Fruit fly (Drosophila melanogaster): ENCODE measurements around the gene BicD.

BicD gene

DNA sequence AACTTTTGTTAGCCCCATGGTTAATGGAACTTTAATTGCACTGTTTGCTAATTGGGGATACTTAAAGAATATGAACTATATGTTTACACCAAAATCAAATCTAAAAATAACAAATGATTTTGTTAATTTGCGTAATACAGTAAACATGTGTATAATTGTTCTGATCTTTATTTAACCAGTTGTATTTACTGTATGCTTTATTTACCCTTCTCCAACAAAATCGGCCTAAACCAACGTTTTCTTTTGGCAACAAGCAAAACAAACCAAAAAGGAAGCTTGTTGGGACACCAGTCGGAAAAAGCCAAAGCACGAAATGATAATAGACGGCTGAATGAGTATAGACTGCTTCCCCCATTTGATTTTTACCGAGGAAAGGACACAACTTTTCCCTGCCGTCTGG is 2.4 kb downstream of the BicD start (continued):
- TF ChIP-seq salm (tag; optimal IDR thresholded peaks at IDR 0.05) (no peak), CG12219 (GFP tag; optimal IDR thresholded peaks at IDR 0.05) (no peak), shn (GFP tag; optimal IDR thresholded peaks at IDR 0.05) (no peak), Bgb (GFP tag; IDR thresholded peaks at IDR 0.05; ENCODE audit: partially characterized antibody) (no peak), CG8089 (GFP tag; optimal IDR thresholded peaks at IDR 0.05) (no peak), NfI (GFP tag; optimal IDR thresholded peaks at IDR 0.05) (peak; percentile 60), CG18011 (GFP tag; optimal IDR thresholded peaks at IDR 0.05) (peak; percentile 57), CG34376 (GFP tag; optimal IDR thresholded peaks at IDR 0.05) (peak; percentile 57), ro (GFP tag; IDR thresholded peaks at IDR 0.05) (no peak), CG1529 (GFP tag; optimal IDR thresholded peaks at IDR 0.05) (no peak), en (GFP tag; optimal IDR thresholded peaks at IDR 0.05) (no peak), CG14667 (GFP tag; IDR thresholded peaks at IDR 0.05) (no peak), amos (GFP tag; IDR thresholded peaks at IDR 0.05; ENCODE audit: partially characterized antibody) (no peak), CG11456 (GFP tag; IDR thresholded peaks at IDR 0.05) (peak; percentile 73; the same call in 1 of the 3 replicates), CG3726 (GFP tag; IDR thresholded peaks at IDR 0.05) (no peak), ato (GFP tag; IDR thresholded peaks at IDR 0.05; ENCODE audit: partially characterized antibody) (no peak), Sox102F (GFP tag; optimal IDR thresholded peaks at IDR 0.05) (no peak), nmo (GFP tag; optimal IDR thresholded peaks at IDR 0.05) (no peak), Hmx (GFP tag; optimal IDR thresholded peaks at IDR 0.05) (no peak), Abd-B (GFP tag; optimal IDR thresholded peaks at IDR 0.05) (no peak), CG4282 (GFP tag; optimal IDR thresholded peaks at IDR 0.05) (no peak), CG7963 (GFP tag; IDR thresholded peaks at IDR 0.05; ENCODE audit: partially characterized antibody) (no peak), ap (GFP tag; IDR thresholded peaks at IDR 0.05) (no peak), HLH4C (GFP tag; IDR thresholded peaks at IDR 0.05; ENCODE audit: partially characterized antibody) (no peak), ssp (GFP tag; IDR thresholded peaks at IDR 0.05) (no peak), h (optimal IDR thresholded peaks at IDR 0.05) (no peak), CG18599 (GFP tag; optimal IDR thresholded peaks at IDR 0.05) (peak; percentile 92), CG12104 (GFP tag; optimal IDR thresholded peaks at IDR 0.05) (peak; percentile 33), ind (GFP tag; optimal IDR thresholded peaks at IDR 0.05) (no peak), CG17328 (GFP tag; IDR thresholded peaks at IDR 0.05) (no peak), tgo (GFP tag; IDR thresholded peaks at IDR 0.05) (no peak), CG11398 (GFP tag; optimal IDR thresholded peaks at IDR 0.05) (peak; percentile 47), CG32767 (GFP tag; IDR thresholded peaks at IDR 0.05) (no peak), CG5953 (GFP tag; IDR thresholded peaks at IDR 0.05) (no peak), CG2199 (GFP tag; IDR thresholded peaks at IDR 0.05) (no peak), CG4360 (GFP tag; IDR thresholded peaks at IDR 0.05) (no peak), yki (optimal IDR thresholded peaks at IDR 0.05) (no peak), eyg (GFP tag; optimal IDR thresholded peaks at IDR 0.05) (peak; percentile 66), CG13624 (GFP tag; optimal IDR thresholded peaks at IDR 0.05) (peak; percentile 65), C15 (GFP tag; IDR thresholded peaks at IDR 0.05) (peak; percentile 15; the same call in 1 of the 3 replicates), lilli (GFP tag; optimal IDR thresholded peaks at IDR 0.05) (peak; percentile 8), Dip2 (GFP tag; IDR thresholded peaks at IDR 0.05) (no peak), run (tag; optimal IDR thresholded peaks at IDR 0.05) (no peak), CG1832 (GFP tag; optimal IDR thresholded peaks at IDR 0.05) (no peak), ttk (GFP tag; IDR thresholded peaks at IDR 0.05) (no peak), CG31388 (GFP tag; optimal IDR thresholded peaks at IDR 0.05) (no peak), ash1 (GFP tag; optimal IDR thresholded peaks at IDR 0.05) (peak; percentile 52), CG11093 (GFP tag; IDR thresholded peaks at IDR 0.05) (no peak), CG17912 (GFP tag; optimal IDR thresholded peaks at IDR 0.05) (no peak), peb (GFP tag; IDR thresholded peaks at IDR 0.05) (no peak), tin (GFP tag; optimal IDR thresholded peaks at IDR 0.05) (no peak), CG11696 (GFP tag; IDR thresholded peaks at IDR 0.05) (peak; percentile 56; the same call in 1 of the 2 replicates), Opbp (GFP tag; IDR thresholded peaks at IDR 0.05; ENCODE audit: partially characterized antibody) (no peak)

Measured in whole organism, embryonic.